Fruit fly (Drosophila melanogaster) whole organism: Measurements from ENCODE around the gene Vps13D.

Experiments used
- CG8478 ChIP-seq: fragments of >200 bp; optimal IDR thresholded peaks from 2 replicates; lab custom pipeline; 2018; ENCODE audit warnings: inconsistent platforms
- Dll ChIP-seq: fragments of >200 bp; optimal IDR thresholded peaks from 2 replicates; lab custom pipeline; 2017
- EcR ChIP-seq, 2 experiments: fragments of >200 bp; optimal IDR thresholded peaks; 2 replicates each; lab custom pipeline; 2017; ENCODE audit warnings: missing biosample characterization in 2 of 2, missing genetic modification characterization in 2 of 2, missing genetic modification reagents in 2 of 2
- pan ChIP-seq: fragments of >200 bp; optimal IDR thresholded peaks from 2 replicates; lab custom pipeline; 2017
- psq ChIP-seq: fragments of >200 bp; optimal IDR thresholded peaks from 2 replicates; lab custom pipeline; 2017
- usp ChIP-seq: fragments of >200 bp; optimal IDR thresholded peaks from 2 replicates; lab custom pipeline; 2017; ENCODE audit warnings: missing biosample characterization, missing genetic modification characterization, mixed read lengths

The Vps13D gene

DNA sequence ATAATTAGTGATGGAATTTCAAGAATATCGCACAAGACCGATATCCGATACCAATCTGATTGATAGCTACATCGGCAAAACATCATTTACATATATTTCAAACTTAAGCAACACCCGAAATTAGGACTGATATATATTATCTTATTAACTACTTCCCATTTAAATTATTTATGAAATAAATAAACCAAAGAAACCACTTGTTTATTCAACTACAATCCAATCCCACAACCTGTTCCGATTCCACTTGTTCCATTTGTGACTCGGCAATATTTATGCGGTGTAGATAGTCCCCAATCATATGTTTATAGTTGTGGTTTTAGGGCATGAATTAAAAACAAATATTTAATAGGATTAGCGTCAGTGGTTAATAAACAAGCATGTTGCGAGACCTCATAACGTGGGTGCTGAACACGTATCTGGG, at the start of gene Vps13D, which contains the start of gene CG10973:
Gene Vps13D (plus strand): TSS at position 281 of the 421 bp plus-strand sequence.
Gene CG10973 (minus strand): TSS at position 6 of the 421 bp plus-strand sequence.
- TF ChIP-seq usp (GFP tag; lab: Kevin White, UChicago) = no peak
- no peak for TF ChIP-seq psq
- no peak for TF ChIP-seq pan (lab: Kevin White, UChicago)
- TF ChIP-seq Dll (lab: Kevin White, UChicago) = no peak
- no peak for TF ChIP-seq EcR (GFP tag; optimal IDR thresholded peaks at IDR 0.05; lab: Kevin White, UChicago)
- TF ChIP-seq CG8478 (lab: Kevin White, UChicago) = no peak

DNA sequence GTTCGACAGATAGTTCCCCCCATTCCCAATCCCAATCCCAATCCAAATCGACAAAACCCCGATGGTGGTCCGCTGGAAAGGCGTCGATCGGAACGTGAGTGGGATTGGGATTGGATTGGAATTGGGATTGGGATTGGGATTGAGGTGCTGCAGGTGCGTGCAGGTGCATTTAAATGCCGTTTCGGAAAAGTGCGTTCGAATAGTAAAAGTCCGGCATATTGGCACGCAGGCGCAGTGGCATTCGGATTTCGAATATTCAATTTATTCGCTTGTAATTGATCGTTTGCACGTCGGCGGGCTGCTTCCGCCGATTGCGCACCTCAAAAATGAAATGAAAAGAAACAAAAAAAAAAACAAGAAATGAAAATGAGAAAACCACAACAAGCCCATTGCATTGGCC, 49.5 kb upstream of the Vps13D start:
- TF ChIP-seq EcR (GFP tag; optimal IDR thresholded peaks at IDR 0.05; lab: Kevin White, UChicago) = no peak
- TF ChIP-seq CG8478 (lab: Kevin White, UChicago) = no peak
- no peak for TF ChIP-seq usp (GFP tag; lab: Kevin White, UChicago)
- no peak for TF ChIP-seq Dll (lab: Kevin White, UChicago)
- no peak for TF ChIP-seq psq
- no peak for TF ChIP-seq pan (lab: Kevin White, UChicago)

DNA sequence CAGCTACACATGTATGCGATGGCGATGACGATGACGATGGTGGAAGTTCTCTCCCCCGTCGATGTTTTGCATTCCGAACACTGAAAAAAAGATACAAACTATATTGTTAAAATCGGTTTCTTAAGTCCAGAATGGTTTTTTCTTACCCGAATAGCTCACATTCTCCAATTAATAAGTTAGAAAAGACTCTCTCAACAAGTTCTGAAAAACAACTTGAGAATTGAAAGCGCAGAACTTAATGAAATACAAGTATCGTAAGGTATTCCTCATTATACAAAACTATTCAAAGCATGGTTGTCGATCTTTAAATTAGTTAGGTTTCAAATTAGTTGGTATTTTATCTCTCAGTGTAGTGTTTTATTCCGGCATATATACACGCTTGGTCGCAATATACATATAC, 48.4 kb upstream of the Vps13D start:
- TF ChIP-seq CG8478 (lab: Kevin White, UChicago) = no peak
- TF ChIP-seq usp (GFP tag; lab: Kevin White, UChicago) = no peak
- no peak for TF ChIP-seq Dll (lab: Kevin White, UChicago)
- TF ChIP-seq pan (lab: Kevin White, UChicago) = no peak
- TF ChIP-seq EcR (GFP tag; optimal IDR thresholded peaks at IDR 0.05; lab: Kevin White, UChicago) = no peak
- TF ChIP-seq psq = no peak

DNA sequence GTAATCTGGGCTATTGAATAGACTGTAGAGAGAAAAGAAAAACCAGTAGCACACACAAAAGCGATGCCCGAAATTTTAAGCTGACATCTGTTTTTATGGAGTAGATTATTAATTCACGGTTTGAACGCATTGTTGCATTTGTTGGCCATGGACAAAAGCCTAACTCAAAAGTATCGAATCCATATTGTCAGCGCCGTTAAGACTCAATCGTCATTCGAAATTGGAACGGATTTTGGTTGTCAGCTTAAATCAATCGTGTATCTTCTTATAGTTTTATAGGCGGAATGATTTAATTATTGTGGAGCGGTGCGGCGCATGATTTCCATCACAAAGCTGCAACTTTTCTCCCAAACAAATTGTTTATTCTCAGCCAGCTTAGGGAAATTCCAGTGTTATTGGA, 43.4 kb upstream of the Vps13D start:
- TF ChIP-seq Dll (lab: Kevin White, UChicago) = no peak
- TF ChIP-seq usp (GFP tag; lab: Kevin White, UChicago) = no peak
- TF ChIP-seq CG8478 (lab: Kevin White, UChicago) = no peak
- no peak for TF ChIP-seq psq
- TF ChIP-seq pan (lab: Kevin White, UChicago) = no peak
- TF ChIP-seq EcR (GFP tag; optimal IDR thresholded peaks at IDR 0.05; lab: Kevin White, UChicago) = no peak

DNA sequence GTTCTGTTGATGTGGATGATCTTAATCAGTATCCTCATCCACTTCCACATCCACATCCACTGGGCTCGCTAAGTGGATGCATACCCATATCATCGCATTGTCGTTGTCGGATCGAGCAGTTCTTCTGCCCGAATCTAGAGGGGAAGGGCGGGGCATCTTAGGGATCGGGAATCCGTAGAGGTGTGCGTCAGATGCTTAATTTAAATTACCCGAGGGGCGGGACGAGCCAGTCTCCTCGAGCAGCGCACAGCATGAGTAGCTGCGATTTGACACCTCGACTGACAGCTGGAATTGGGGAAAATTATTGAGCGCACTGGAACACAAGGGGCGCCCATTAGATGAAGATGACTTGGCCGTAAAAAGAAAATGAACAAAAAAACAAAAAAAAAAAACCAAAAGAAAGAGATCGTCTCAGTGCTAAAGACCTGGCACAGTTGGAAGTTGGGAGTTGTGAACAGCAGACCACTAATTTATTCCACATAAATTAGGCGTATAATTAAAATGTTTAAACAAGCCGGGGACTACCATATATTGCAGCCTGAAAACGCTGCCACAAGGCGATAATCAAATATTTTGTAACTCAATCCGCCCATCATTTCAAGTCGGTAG, 40.2 kb upstream of the Vps13D start:
- no peak for TF ChIP-seq psq
- no peak for TF ChIP-seq CG8478 (lab: Kevin White, UChicago)
- no peak for TF ChIP-seq pan (lab: Kevin White, UChicago)
- TF ChIP-seq EcR (GFP tag; optimal IDR thresholded peaks at IDR 0.05; lab: Kevin White, UChicago) = no peak
- TF ChIP-seq Dll (lab: Kevin White, UChicago) = no peak
- no peak for TF ChIP-seq usp (GFP tag; lab: Kevin White, UChicago)

DNA sequence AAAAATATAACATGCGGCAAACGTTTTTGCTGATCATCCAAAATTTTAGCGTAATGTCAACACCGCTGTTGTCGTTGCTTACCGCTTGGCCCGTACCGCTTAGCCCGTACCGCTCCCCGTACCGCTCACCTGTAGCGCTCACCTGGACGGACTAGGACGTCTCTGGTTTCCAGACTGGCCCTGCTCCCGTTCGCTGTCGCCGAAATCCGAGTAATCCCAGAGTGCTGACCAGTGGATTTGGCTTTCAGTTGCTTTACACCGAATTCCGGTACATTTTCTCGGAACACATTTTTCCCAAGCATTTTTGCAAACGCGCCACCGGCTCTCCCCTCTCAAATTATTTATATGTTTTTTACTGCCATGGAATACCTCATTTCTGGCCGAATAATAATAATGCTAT, 38.2 kb upstream of the Vps13D start:
- no peak for TF ChIP-seq CG8478 (lab: Kevin White, UChicago)
- no peak for TF ChIP-seq pan (lab: Kevin White, UChicago)
- TF ChIP-seq psq = no peak
- TF ChIP-seq Dll (lab: Kevin White, UChicago) = no peak
- TF ChIP-seq usp (GFP tag; lab: Kevin White, UChicago) = no peak

DNA sequence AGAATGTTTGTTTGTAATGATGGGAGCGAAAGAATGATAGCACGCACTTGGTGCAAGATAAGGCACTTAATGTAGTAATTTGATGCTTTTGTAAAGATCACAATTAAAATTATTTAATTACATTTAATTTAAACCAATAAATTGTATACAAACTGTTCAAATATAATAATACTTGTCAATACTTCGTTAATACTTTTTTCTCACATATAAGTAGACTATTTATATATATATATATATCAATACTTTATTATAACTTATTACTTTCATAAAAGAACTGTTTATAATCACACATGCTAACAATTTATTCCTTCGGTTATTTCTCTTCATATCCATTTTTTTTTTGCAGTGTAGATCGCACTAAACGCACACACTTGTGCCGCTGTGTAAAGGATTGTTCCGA, 37.2 kb upstream of the Vps13D start:
- no peak for TF ChIP-seq pan (lab: Kevin White, UChicago)
- TF ChIP-seq psq = no peak
- TF ChIP-seq CG8478 (lab: Kevin White, UChicago) = no peak
- TF ChIP-seq EcR (GFP tag; optimal IDR thresholded peaks at IDR 0.05; lab: Kevin White, UChicago) = no peak
- no peak for TF ChIP-seq usp (GFP tag; lab: Kevin White, UChicago)
- no peak for TF ChIP-seq Dll (lab: Kevin White, UChicago)

DNA sequence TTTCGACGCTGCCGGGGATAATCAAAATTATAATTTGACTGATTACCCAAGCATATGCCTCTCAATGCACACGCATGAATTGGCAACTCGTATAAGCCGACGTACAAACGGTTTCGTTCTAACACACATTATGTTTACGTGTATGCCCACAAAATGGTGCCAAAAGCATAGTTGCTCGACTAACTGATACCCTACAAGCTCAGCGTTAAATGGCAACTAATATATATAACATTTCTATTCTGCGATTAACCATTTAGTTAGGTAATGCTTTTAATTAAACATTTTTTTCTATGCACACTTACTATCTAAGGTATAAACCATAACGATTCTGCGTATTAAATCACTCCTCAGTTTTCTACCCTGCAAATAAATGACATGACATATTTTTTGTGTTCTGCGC, 34.1 kb upstream of the Vps13D start:
- TF ChIP-seq psq (no peak), EcR (GFP tag; optimal IDR thresholded peaks at IDR 0.05; lab: Kevin White, UChicago) (no peak), pan (lab: Kevin White, UChicago) (no peak), Dll (lab: Kevin White, UChicago) (no peak), usp (GFP tag; lab: Kevin White, UChicago) (no peak), CG8478 (lab: Kevin White, UChicago) (no peak)

DNA sequence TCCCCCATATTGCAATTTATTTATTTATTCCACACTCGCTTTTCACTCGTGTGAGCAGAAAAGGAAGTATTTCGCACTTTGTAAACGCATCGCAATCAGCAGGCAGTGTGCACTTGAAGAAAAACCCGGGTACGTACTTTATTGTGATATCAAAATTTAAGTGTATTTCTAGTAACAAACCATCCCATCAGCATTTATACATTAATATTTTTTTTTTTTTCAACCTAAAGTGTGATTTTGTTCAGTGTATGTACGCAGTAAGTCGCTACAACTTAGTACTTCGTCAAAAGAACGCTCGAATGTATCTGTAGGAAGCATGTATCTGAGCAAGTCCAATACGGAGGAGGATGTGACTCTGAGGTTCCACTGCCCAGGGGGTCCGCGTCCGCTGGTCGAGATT, 29.1 kb upstream of the Vps13D start:
- TF ChIP-seq CG8478 (lab: Kevin White, UChicago) = no peak
- no peak for TF ChIP-seq psq
- TF ChIP-seq usp (GFP tag; lab: Kevin White, UChicago) = no peak
- no peak for TF ChIP-seq Dll (lab: Kevin White, UChicago)
- TF ChIP-seq EcR (GFP tag; optimal IDR thresholded peaks at IDR 0.05; lab: Kevin White, UChicago) = no peak
- TF ChIP-seq pan (lab: Kevin White, UChicago) = no peak

DNA sequence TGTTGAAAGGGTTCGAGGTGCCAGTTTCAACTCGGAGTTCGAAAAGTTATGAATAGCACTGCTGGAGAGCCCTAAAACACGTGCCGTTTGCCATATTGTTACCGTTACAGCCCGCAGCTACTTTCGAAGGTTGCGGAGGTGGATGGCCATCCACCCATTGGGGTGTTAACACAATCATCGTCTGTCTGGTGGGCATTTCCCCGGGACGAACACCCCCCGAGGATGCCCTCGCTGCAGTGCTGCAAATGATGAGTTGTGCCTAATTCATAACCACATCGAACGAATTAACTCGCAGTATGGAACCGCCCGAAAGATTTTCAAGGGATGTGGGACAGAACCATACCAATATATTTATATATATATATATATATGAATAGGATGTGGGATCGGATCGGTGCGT, 27.6 kb upstream of the Vps13D start:
- TF ChIP-seq Dll (lab: Kevin White, UChicago) (no peak), pan (lab: Kevin White, UChicago) (no peak), usp (GFP tag; lab: Kevin White, UChicago) (no peak), psq (no peak), CG8478 (lab: Kevin White, UChicago) (no peak), EcR (GFP tag; optimal IDR thresholded peaks at IDR 0.05; lab: Kevin White, UChicago) (no peak)

DNA sequence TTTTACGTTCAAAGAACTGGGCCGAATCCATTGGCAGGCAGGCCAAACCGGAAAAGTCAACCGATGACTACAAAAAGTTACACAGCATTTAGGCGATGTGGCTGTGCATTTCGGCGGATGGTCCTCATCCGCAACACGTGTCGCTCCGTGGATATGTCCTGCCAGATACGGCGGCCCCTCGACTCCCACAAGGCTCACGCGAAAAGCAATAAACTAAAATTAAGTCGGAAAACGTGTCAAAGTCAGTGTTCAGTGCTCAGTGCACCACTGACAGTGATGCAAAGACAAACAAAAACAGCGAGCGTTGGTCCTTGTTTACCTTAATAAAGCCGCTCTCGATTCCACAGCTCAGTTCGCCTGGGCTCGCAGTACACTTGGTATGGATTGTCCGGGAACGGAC, 25.2 kb upstream of the Vps13D start:
- TF ChIP-seq psq = no peak
- no peak for TF ChIP-seq pan (lab: Kevin White, UChicago)
- no peak for TF ChIP-seq CG8478 (lab: Kevin White, UChicago)
- TF ChIP-seq EcR (GFP tag; optimal IDR thresholded peaks at IDR 0.05; lab: Kevin White, UChicago) = no peak
- no peak for TF ChIP-seq usp (GFP tag; lab: Kevin White, UChicago)
- no peak for TF ChIP-seq Dll (lab: Kevin White, UChicago)

DNA sequence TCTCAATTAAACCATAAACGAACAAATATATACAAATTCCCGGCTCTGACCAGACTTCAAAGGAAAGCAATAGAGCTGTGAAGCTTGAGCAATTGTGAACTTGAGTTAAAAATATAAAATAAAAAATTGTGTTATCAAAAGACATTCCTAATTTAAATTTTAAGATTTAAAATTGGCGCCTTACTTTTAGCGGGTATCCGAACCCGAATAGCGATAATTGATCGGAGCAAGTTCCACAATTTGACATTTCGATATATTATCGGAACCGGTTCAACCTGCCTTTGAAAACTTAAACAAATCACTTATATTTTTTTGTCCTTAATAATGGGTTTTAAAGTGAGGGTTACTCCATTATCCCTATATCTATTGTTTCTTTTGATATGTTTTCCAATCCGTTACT, 22.1 kb upstream of the Vps13D start:
- TF ChIP-seq Dll (lab: Kevin White, UChicago) = no peak
- no peak for TF ChIP-seq CG8478 (lab: Kevin White, UChicago)
- TF ChIP-seq EcR (GFP tag; optimal IDR thresholded peaks at IDR 0.05; lab: Kevin White, UChicago) = no peak
- no peak for TF ChIP-seq usp (GFP tag; lab: Kevin White, UChicago)
- TF ChIP-seq psq = no peak
- TF ChIP-seq pan (lab: Kevin White, UChicago) = no peak
